Fruit fly (Drosophila melanogaster) whole organism, wandering third instar larva: ENCODE data around the gene ND-ASHI.

Source experiments
- Abd-B ChIP-seq: fragments of >200 bp; optimal IDR thresholded peaks from 2 replicates; lab custom pipeline; 2017; ENCODE audit warnings: missing biosample characterization, missing genetic modification characterization
- CG32264 ChIP-seq: fragments of 200-800 bp; sonication (Bioruptor generic); optimal IDR thresholded peaks from 2 replicates; lab custom pipeline; 2016; ENCODE audit warnings: missing biosample characterization, missing genetic modification characterization
- CrebA ChIP-seq: fragments of 200-800 bp; sonication (Bioruptor generic); optimal IDR thresholded peaks from 2 replicates; lab custom pipeline; 2016; ENCODE audit warnings: missing biosample characterization, mild to moderate bottlenecking, missing genetic modification characterization, borderline replicate concordance
- Dfd ChIP-seq: fragments of >200 bp; optimal IDR thresholded peaks from 2 replicates; lab custom pipeline; 2017; ENCODE audit warnings: missing biosample characterization, missing genetic modification characterization
- Dif ChIP-seq: fragments of 200-275, 200-300 bp; sonication (Bioruptor generic); optimal IDR thresholded peaks from 2 replicates; lab custom pipeline; 2018; ENCODE audit warnings: missing biosample characterization, missing genetic modification characterization; ENCODE audit not compliant: partially characterized antibody
- GATAd ChIP-seq: sonication (Bioruptor generic); optimal IDR thresholded peaks from 2 replicates; lab custom pipeline; 2016; ENCODE audit warnings: missing biosample characterization, missing genetic modification characterization
- HLH106 ChIP-seq: fragments of 200-800 bp; optimal IDR thresholded peaks from 3 replicates; lab custom pipeline; 2019; ENCODE audit warnings: missing biosample characterization, mild to moderate bottlenecking, missing genetic modification characterization, moderate library complexity
- Hnf4 ChIP-seq: fragments of 200-800 bp; sonication (Bioruptor generic); optimal IDR thresholded peaks from 2 replicates; lab custom pipeline; 2016; ENCODE audit warnings: missing biosample characterization, mild to moderate bottlenecking, missing genetic modification characterization
- Jra ChIP-seq: sonication (Bioruptor generic); optimal IDR thresholded peaks from 2 replicates; lab custom pipeline; 2016; ENCODE audit warnings: missing biosample characterization, missing genetic modification characterization
- Mio ChIP-seq: sonication (Bioruptor generic); optimal IDR thresholded peaks from 2 replicates; lab custom pipeline; 2016; ENCODE audit warnings: missing biosample characterization, missing genetic modification characterization
- Myc ChIP-seq: fragments of >200 bp; optimal IDR thresholded peaks from 2 replicates; lab custom pipeline; 2017
- N ChIP-seq: fragments of >200 bp; optimal IDR thresholded peaks from 2 replicates; lab custom pipeline; 2018; ENCODE audit warnings: missing biosample characterization, missing external identifiers, missing genetic modification characterization
- OdsH ChIP-seq: fragments of 200-800 bp; sonication (Bioruptor generic); optimal IDR thresholded peaks from 2 replicates; lab custom pipeline; 2016; ENCODE audit warnings: missing biosample characterization, mild to moderate bottlenecking, missing genetic modification characterization
- Rel ChIP-seq, 2 experiments: fragments of 200-800 bp; sonication (Bioruptor generic) in 1 of 2; optimal IDR thresholded peaks; 2 replicates in 1 of 2; 3 replicates in 1 of 2; lab custom pipeline; 2016 to 2019; ENCODE audit warnings: mild to moderate bottlenecking in 2 of 2, missing biosample characterization in 2 of 2, missing genetic modification characterization in 2 of 2, moderate library complexity in 1 of 2
- Sp1 ChIP-seq: fragments of 200-800 bp; sonication (Bioruptor generic); optimal IDR thresholded peaks from 3 replicates; lab custom pipeline; 2019; ENCODE audit warnings: missing biosample characterization, mild to moderate bottlenecking, missing genetic modification characterization, moderate library complexity
- Vsx2 ChIP-seq: fragments of 200-300, 225-300 bp; sonication (Bioruptor generic); optimal IDR thresholded peaks from 2 replicates; lab custom pipeline; 2018; ENCODE audit warnings: missing biosample characterization, missing genetic modification characterization; ENCODE audit not compliant: partially characterized antibody
- br ChIP-seq: fragments of 200-800 bp; sonication (Bioruptor generic); optimal IDR thresholded peaks from 2 replicates; lab custom pipeline; 2016; ENCODE audit warnings: missing biosample characterization, missing genetic modification characterization
- dl ChIP-seq, 2 experiments: fragments of 175-275, 200-275 bp in 1 of 2; fragments of 200-275 bp in 1 of 2; sonication (Bioruptor generic); optimal IDR thresholded peaks; lab custom pipeline; 2018; ENCODE audit warnings: mild to moderate bottlenecking in 2 of 2, missing biosample characterization in 2 of 2, missing genetic modification characterization in 2 of 2, moderate library complexity in 2 of 2; ENCODE audit not compliant: partially characterized antibody in 2 of 2, insufficient read depth in 1 of 2
- dmrt93B ChIP-seq: fragments of 200-800 bp; sonication (Bioruptor generic); optimal IDR thresholded peaks from 2 replicates; lab custom pipeline; 2018; ENCODE audit warnings: missing biosample characterization, mild to moderate bottlenecking, missing genetic modification characterization
- ey ChIP-seq: fragments of 200-800 bp; sonication (Bioruptor generic); optimal IDR thresholded peaks from 2 replicates; lab custom pipeline; 2016; ENCODE audit warnings: missing biosample characterization, missing genetic modification characterization
- foxo ChIP-seq, 2 experiments: fragments of 200-800 bp; sonication (Bioruptor generic); optimal IDR thresholded peaks; 2 replicates in 1 of 2; 3 replicates in 1 of 2; lab custom pipeline; 2016 to 2017; ENCODE audit warnings: missing biosample characterization in 2 of 2, missing genetic modification characterization in 2 of 2
- fru ChIP-seq: fragments of 200-800 bp; sonication (Bioruptor generic); optimal IDR thresholded peaks from 3 replicates; lab custom pipeline; 2016; ENCODE audit warnings: missing biosample characterization, mild to moderate bottlenecking, missing genetic modification characterization
- h ChIP-seq: fragments of 200-800 bp; sonication (Bioruptor generic); optimal IDR thresholded peaks from 3 replicates; lab custom pipeline; 2016; ENCODE audit warnings: missing biosample characterization, mild to moderate bottlenecking, missing genetic modification characterization
- jim ChIP-seq: fragments of 175-275, 200-325 bp; sonication (Bioruptor generic); optimal IDR thresholded peaks from 2 replicates; lab custom pipeline; 2016; ENCODE audit warnings: missing biosample characterization, mild to moderate bottlenecking, missing genetic modification characterization
- lola ChIP-seq: fragments of >200 bp; optimal IDR thresholded peaks from 2 replicates; lab custom pipeline; 2017; ENCODE audit warnings: missing biosample characterization, missing genetic modification characterization
- psq ChIP-seq: fragments of 200-800 bp; sonication (Bioruptor generic); optimal IDR thresholded peaks from 3 replicates; lab custom pipeline; 2017; ENCODE audit warnings: missing biosample characterization, mild to moderate bottlenecking, missing genetic modification characterization, moderate library complexity
- rgr ChIP-seq: fragments of 200-800 bp; sonication (Bioruptor generic); optimal IDR thresholded peaks from 3 replicates; lab custom pipeline; 2016; ENCODE audit warnings: missing biosample characterization, mild to moderate bottlenecking, missing genetic modification characterization
- sage ChIP-seq: fragments of 200-800 bp; sonication (Bioruptor generic); optimal IDR thresholded peaks from 2 replicates; lab custom pipeline; 2016; ENCODE audit warnings: missing biosample characterization, mild to moderate bottlenecking, missing genetic modification characterization
- sv ChIP-seq: fragments of 200-800 bp; sonication (Bioruptor generic); optimal IDR thresholded peaks from 3 replicates; lab custom pipeline; 2016; ENCODE audit warnings: missing biosample characterization, missing genetic modification characterization
- tai ChIP-seq: sonication (Bioruptor generic); optimal IDR thresholded peaks from 2 replicates; lab custom pipeline; 2016; ENCODE audit warnings: missing biosample characterization, missing genetic modification characterization
- usp ChIP-seq: fragments of >200 bp; optimal IDR thresholded peaks from 2 replicates; lab custom pipeline; 2017; ENCODE audit warnings: missing biosample characterization, missing genetic modification characterization
- woc ChIP-seq: sonication (Bioruptor generic); optimal IDR thresholded peaks from 2 replicates; lab custom pipeline; 2016; ENCODE audit warnings: missing biosample characterization, mild to moderate bottlenecking, missing genetic modification characterization

ND-ASHI gene

dm6 chrX:6724904-6725505, 46.1 kb upstream of the ND-ASHI start:
- TF ChIP-seq Dif (GFP tag; lab: Kevin White, UChicago) (peak; percentile 64), CrebA (GFP tag; lab: Kevin White, UChicago) (no peak)

- TF ChIP-seq Dfd (peak; percentile 99), Abd-B (GFP tag; lab: Kevin White, UChicago) (no peak), OdsH (GFP tag; lab: Kevin White, UChicago) (no peak)
Observed at dm6 chrX:6723622-6724021, 44.7 kb upstream of the ND-ASHI start.

- no peak for TF ChIP-seq rgr (GFP tag; lab: Kevin White, UChicago)
- TF ChIP-seq usp (GFP tag; lab: Kevin White, UChicago): no peak
- TF ChIP-seq OdsH (GFP tag; lab: Kevin White, UChicago): no peak
- no peak for TF ChIP-seq fru (GFP tag; lab: Kevin White, UChicago)
- no peak for TF ChIP-seq Jra (GFP tag; lab: Kevin White, UChicago)
- TF ChIP-seq Sp1 (GFP tag; lab: Kevin White, UChicago): no peak
- TF ChIP-seq jim (GFP tag; lab: Kevin White, UChicago): no peak
- no peak for TF ChIP-seq sv (GFP tag; lab: Kevin White, UChicago)
Observed at dm6 chrX:6719968-6720367, 41.0 kb upstream of the ND-ASHI start.

- TF ChIP-seq lola (GFP tag; lab: Kevin White, UChicago) (no peak), Dfd (peak; percentile 32), Rel (GFP tag; optimal IDR thresholded peaks at IDR 0.05; lab: Kevin White, UChicago) (no peak), Rel (tag; optimal IDR thresholded peaks at IDR 0.05; lab: Kevin White, UChicago) (peak; percentile 73)
Observed at dm6 chrX:6719259-6719658, 40.3 kb upstream of the ND-ASHI start.

- TF ChIP-seq Myc (lab: Kevin White, UChicago) (no peak), Dfd (peak; percentile 94)
Observed at dm6 chrX:6716170-6716569, 37.3 kb upstream of the ND-ASHI start.

- TF ChIP-seq CG32264 (peak; percentile 16), lola (GFP tag; lab: Kevin White, UChicago) (no peak), ey (peak; percentile 74), HLH106 (tag; lab: Kevin White, UChicago) (peak; percentile 47), sage (GFP tag; lab: Kevin White, UChicago) (no peak), Vsx2 (no peak), tai (peak; percentile 0), dl (GFP tag; optimal IDR thresholded peaks at IDR 0.05; lab: Kevin White, UChicago; ENCODE audit: insufficient read depth in 1 of 2, partially characterized antibody in 2 of 2) (no peak), dmrt93B (GFP tag; lab: Kevin White, UChicago) (peak; percentile 22), woc (peak; percentile 7), rgr (GFP tag; lab: Kevin White, UChicago) (peak; percentile 62), usp (GFP tag; lab: Kevin White, UChicago) (no peak), Dfd (no peak), psq (GFP tag; lab: Kevin White, UChicago) (peak; percentile 55), Hnf4 (GFP tag; lab: Kevin White, UChicago) (no peak), foxo (GFP tag; optimal IDR thresholded peaks at IDR 0.05; lab: Kevin White, UChicago) (peak in 1 of 2 experiments; percentile 69), Abd-B (GFP tag; lab: Kevin White, UChicago) (no peak), br (peak; percentile 40), Mio (GFP tag; lab: Kevin White, UChicago) (no peak), fru (GFP tag; lab: Kevin White, UChicago) (peak; percentile 76), Sp1 (GFP tag; lab: Kevin White, UChicago) (peak; percentile 53), sv (GFP tag; lab: Kevin White, UChicago) (peak; percentile 58), jim (GFP tag; lab: Kevin White, UChicago) (no peak), h (peak; percentile 63), OdsH (GFP tag; lab: Kevin White, UChicago) (peak; percentile 58), N (GFP tag; lab: Kevin White, UChicago) (no peak), Myc (lab: Kevin White, UChicago) (no peak), CrebA (GFP tag; lab: Kevin White, UChicago) (no peak), GATAd (GFP tag; lab: Kevin White, UChicago) (no peak)
Observed at dm6 chrX:6711295-6711694, 32.4 kb upstream of the ND-ASHI start.
